Fruit fly (Drosophila melanogaster): ENCODE results near the gene CG43218.

The CG43218 gene

DNA sequence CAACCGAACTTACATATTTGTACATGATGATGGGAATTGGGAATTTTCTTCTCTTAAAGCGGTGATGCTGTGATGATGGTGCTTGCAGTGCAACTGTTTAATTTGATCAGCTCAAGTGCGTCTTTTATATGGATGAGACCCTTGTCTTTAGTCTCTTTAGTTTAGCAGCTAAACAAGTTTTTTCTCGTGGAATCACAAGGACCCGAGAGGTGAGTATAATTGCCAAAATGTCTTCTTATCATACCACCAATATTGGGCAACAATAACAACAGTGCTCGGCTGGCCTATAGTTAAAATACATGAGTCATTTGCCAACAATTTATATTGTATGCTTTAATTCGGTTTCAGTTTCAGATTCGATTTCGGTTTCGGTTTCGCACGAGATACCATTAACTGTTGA lies 39.9 kb downstream of the CG43218 start, which contains the start of gene Edg78E:
Gene Edg78E (minus strand): TSS at position 101 of the 400 bp plus-strand sequence.
- TF ChIP-seq CG14711 (tag; optimal IDR thresholded peaks at IDR 0.05) (no peak), pad (GFP tag; optimal IDR thresholded peaks at IDR 0.05) (no peak), cnc (optimal IDR thresholded peaks at IDR 0.05) (no peak), CG12768 (GFP tag; optimal IDR thresholded peaks at IDR 0.05) (no peak), CG5204 (GFP tag; optimal IDR thresholded peaks at IDR 0.05) (no peak), Hr96 (GFP tag; optimal IDR thresholded peaks at IDR 0.05) (no peak), Crg-1 (GFP tag; optimal IDR thresholded peaks at IDR 0.05) (no peak), kay (GFP tag; ENCODE audit: borderline replicate concordance) (no peak), ovo (GFP tag; optimal IDR thresholded peaks at IDR 0.05) (no peak), CG7045 (GFP tag; optimal IDR thresholded peaks at IDR 0.05) (no peak), Mnt (GFP tag; optimal IDR thresholded peaks at IDR 0.05) (no peak), tj (GFP tag; optimal IDR thresholded peaks at IDR 0.05) (no peak), CG7101 (tag; optimal IDR thresholded peaks at IDR 0.05) (no peak), toe (GFP tag; optimal IDR thresholded peaks at IDR 0.05) (no peak), bab1 (GFP tag; optimal IDR thresholded peaks at IDR 0.05) (no peak), Clk (GFP tag; optimal IDR thresholded peaks at IDR 0.05) (no peak), cic (GFP tag; optimal IDR thresholded peaks at IDR 0.05) (no peak), CG33017 (tag; optimal IDR thresholded peaks at IDR 0.05) (no peak), CG11617 (GFP tag; optimal IDR thresholded peaks at IDR 0.05) (no peak), CG1620 (GFP tag; optimal IDR thresholded peaks at IDR 0.05) (no peak)

DNA sequence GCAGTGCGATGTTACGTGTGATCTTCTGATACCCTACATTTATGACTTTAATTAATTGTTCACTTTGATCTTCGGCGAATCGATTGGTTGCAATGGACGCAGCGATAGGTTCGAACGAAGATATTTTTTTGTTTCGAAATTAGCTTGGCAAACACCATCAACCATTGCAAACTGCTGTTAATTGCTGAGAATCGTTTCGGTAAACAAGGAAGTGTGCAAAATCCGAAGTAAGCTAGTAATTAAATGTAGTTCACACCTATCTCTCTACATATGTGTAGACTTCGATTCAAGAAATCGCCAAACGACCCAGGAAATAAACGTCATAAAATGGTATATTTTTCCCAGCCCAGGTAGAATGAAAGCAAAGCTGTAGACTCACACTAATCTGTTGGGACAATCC lies 40.6 kb downstream of the CG43218 start, which contains the start of gene CG43702:
Gene CG43702 (plus strand): TSS at position 301 of the 400 bp plus-strand sequence.
- no peak for TF ChIP-seq CG33017 (tag; optimal IDR thresholded peaks at IDR 0.05)

DNA sequence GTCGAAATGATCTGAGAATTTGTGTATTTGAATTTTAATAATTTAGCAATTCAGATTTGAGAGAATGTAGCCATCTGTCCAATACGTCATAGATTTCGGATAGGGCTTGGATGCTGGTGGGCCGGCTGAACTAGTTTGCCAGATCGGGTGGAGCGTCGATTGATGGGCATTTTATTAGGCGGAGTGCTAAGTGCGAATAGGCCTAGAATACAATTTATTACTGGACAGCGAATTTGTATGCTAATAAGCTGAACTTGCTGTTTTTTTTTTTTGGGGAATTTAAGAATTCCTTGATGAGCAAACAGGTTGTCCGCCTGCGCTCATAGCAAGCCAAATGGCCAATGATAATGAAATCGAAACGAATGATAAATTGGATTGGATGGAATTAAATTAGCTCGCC lies 41.4 kb downstream of the CG43218 start:
- TF ChIP-seq kay (GFP tag; ENCODE audit: borderline replicate concordance) (no peak), Crg-1 (GFP tag; optimal IDR thresholded peaks at IDR 0.05) (no peak), CG11617 (GFP tag; optimal IDR thresholded peaks at IDR 0.05) (no peak)

DNA sequence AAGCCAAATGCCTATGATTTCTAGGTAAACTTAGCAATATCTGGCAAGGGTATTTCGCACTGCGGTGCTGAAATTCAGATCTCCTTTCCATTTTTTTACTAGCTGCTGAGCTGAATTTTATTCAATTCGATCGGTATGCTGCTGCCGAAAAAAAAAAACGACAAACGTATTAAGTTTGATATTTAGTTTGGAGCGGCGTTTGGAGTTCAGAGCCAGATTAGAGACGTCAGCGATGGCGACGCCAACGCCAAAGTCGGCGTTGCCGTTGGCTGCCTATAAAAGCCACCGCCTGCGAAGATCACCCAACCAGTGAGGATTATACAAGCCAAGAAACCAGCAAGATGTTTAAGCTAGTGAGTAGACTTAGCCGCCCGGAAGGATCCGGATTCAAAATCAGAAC lies 42.5 kb downstream of the CG43218 start, which contains the start of gene Cpr78Cc:
Gene Cpr78Cc (plus strand): TSS at position 301 of the 400 bp plus-strand sequence.
- TF ChIP-seq kay (GFP tag; ENCODE audit: borderline replicate concordance) (no peak), Clk (GFP tag; optimal IDR thresholded peaks at IDR 0.05) (no peak), Mnt (GFP tag; optimal IDR thresholded peaks at IDR 0.05) (no peak), CG1620 (GFP tag; optimal IDR thresholded peaks at IDR 0.05) (no peak), CG5204 (GFP tag; optimal IDR thresholded peaks at IDR 0.05) (no peak), tj (GFP tag; optimal IDR thresholded peaks at IDR 0.05) (no peak), pad (GFP tag; optimal IDR thresholded peaks at IDR 0.05) (no peak), CG7101 (tag; optimal IDR thresholded peaks at IDR 0.05) (no peak), CG11617 (GFP tag; optimal IDR thresholded peaks at IDR 0.05) (no peak), CG14711 (tag; optimal IDR thresholded peaks at IDR 0.05) (no peak), Hr96 (GFP tag; optimal IDR thresholded peaks at IDR 0.05) (no peak), CG12768 (GFP tag; optimal IDR thresholded peaks at IDR 0.05) (no peak), CG33017 (tag; optimal IDR thresholded peaks at IDR 0.05) (no peak), cnc (optimal IDR thresholded peaks at IDR 0.05) (no peak), Crg-1 (GFP tag; optimal IDR thresholded peaks at IDR 0.05) (no peak), toe (GFP tag; optimal IDR thresholded peaks at IDR 0.05) (no peak)

DNA sequence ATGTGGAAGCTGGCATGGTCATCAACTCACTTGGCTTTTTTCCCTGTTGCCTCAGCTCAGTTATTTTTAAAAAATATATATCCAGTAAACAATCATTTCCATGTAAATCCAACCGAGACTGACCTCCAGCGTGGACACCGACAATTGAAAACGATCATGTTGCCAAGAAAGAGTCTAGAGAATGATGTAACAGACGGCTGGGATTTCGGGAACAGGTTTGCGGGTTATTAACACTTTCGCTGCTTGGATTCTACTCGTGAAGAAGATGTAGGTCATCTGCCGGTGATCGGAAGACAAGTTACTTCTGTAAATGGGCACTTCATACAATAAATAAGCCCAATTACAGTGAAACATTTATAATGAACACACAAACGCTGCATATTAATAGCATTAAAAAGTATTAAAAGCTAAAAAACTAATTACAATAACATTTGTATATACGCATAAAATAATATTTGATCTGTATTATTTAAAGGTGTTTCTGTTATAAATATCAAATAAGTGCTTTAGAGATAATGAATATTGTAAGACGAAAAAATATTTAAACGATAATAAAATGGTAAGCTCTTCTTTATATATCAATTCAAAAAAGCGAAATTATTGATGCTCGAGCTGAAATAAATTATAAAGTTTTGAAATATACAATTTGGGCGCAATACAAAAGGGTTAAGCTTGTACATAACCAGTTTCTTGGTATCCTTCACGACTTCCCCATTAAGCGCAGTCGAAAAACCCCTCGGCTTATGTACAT lies 44.1 kb downstream of the CG43218 start:
- TF ChIP-seq CG1620 (GFP tag; optimal IDR thresholded peaks at IDR 0.05), result no peak
- TF ChIP-seq CG5204 (GFP tag; optimal IDR thresholded peaks at IDR 0.05), result no peak
- TF ChIP-seq toe (GFP tag; optimal IDR thresholded peaks at IDR 0.05), result no peak
- no peak for TF ChIP-seq Clk (GFP tag; optimal IDR thresholded peaks at IDR 0.05)
- no peak for TF ChIP-seq CG7045 (GFP tag; optimal IDR thresholded peaks at IDR 0.05)
- no peak for TF ChIP-seq bab1 (GFP tag; optimal IDR thresholded peaks at IDR 0.05)
- TF ChIP-seq CG7101 (tag; optimal IDR thresholded peaks at IDR 0.05), result no peak
- TF ChIP-seq kay (GFP tag; ENCODE audit: borderline replicate concordance), result no peak
- no peak for TF ChIP-seq CG11617 (GFP tag; optimal IDR thresholded peaks at IDR 0.05)
- TF ChIP-seq CG14711 (tag; optimal IDR thresholded peaks at IDR 0.05), result no peak
- no peak for TF ChIP-seq cnc (optimal IDR thresholded peaks at IDR 0.05)

DNA sequence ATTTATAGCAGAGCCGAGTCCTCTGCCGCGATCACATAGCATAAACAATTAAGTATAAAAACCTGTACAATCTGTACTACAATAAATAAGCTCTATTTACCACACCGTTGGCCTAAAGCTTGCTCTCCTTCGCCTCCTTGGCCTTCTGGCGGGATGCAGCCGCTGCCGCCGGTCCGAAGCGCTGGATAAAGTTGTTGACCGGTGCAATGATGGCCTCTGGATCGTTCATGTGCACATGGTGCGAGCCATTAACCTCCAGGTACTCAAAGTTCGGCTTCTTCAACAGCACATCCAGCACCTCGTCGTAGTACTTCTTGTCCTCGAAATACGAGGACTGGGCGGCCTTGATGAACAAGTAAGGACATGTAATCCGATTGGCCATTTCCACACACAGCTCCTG lies 44.7 kb downstream of the CG43218 start:
- no peak for TF ChIP-seq ovo (GFP tag; optimal IDR thresholded peaks at IDR 0.05)
- no peak for TF ChIP-seq CG1620 (GFP tag; optimal IDR thresholded peaks at IDR 0.05)
- no peak for TF ChIP-seq CG11617 (GFP tag; optimal IDR thresholded peaks at IDR 0.05)
- TF ChIP-seq Hr96 (GFP tag; optimal IDR thresholded peaks at IDR 0.05), result no peak
- no peak for TF ChIP-seq CG14711 (tag; optimal IDR thresholded peaks at IDR 0.05)
- TF ChIP-seq CG33017 (tag; optimal IDR thresholded peaks at IDR 0.05), result no peak
- TF ChIP-seq CG7045 (GFP tag; optimal IDR thresholded peaks at IDR 0.05), result no peak
- no peak for TF ChIP-seq CG7101 (tag; optimal IDR thresholded peaks at IDR 0.05)
- no peak for TF ChIP-seq CG5204 (GFP tag; optimal IDR thresholded peaks at IDR 0.05)
- TF ChIP-seq kay (GFP tag; ENCODE audit: borderline replicate concordance), result no peak
- no peak for TF ChIP-seq bab1 (GFP tag; optimal IDR thresholded peaks at IDR 0.05)

DNA sequence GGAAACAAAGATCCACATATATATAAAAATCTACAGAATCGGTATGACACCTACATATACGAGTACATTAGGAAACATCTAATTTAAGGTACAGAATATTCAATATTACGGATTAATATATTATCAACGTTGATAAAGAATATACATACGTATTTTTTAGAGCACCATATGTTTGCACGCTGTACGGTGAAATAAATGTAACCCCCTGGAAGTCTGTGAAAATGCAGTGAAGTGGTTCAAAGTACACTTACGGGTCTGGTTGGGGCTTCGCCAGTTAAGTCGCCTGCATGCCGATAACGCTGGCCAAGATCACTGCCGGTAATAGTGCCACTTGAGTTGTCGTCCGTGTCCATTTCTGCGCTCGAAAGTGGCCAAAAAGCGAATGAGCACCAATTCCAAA lies 45.8 kb downstream of the CG43218 start:
- TF ChIP-seq Crg-1 (GFP tag; optimal IDR thresholded peaks at IDR 0.05) (no peak), CG12768 (GFP tag; optimal IDR thresholded peaks at IDR 0.05) (peak; percentile 42), kay (GFP tag; ENCODE audit: borderline replicate concordance) (peak; percentile 91)

All from whole organism, adult.